Worm (Caenorhabditis elegans) whole organism, L4/young adult: ENCODE results near the gene patr-1.

Experiments
- dao-5 ChIP-seq: sonication (generic microtip); optimal IDR thresholded peaks from 2 replicates; lab custom pipeline; 2016; ENCODE audit warnings: missing genotype, missing genetic modification characterization, moderate library complexity, missing compliant biosample characterization
- him-1 ChIP-seq: sonication (generic microtip); optimal IDR thresholded peaks from 2 replicates; lab custom pipeline; 2016; ENCODE audit warnings: missing genotype, missing genetic modification reagents, missing genetic modification characterization, missing compliant biosample characterization

DNA sequence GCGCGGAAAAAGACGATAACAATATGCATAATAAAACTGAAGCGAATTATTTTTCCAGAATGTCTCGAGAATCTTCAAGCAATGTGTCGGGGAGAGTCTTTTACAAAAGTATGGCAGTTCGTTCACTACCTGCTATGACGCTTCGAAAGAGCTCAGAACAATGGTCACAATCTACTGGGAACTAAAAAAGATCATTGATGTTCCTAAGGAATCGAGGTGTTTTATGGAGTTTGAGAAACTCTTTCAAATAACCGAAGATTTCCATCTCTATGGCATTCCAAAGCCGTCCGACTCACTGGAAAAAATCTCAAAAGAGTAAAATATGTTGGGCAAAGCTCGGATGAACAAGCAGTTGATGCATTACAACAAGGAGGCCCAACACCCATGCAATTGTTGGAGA is 5.4 kb downstream of the patr-1 start, which contains the start of gene F44E5.15:
- TF ChIP-seq him-1 (tag; lab: Kevin White, UChicago) (no peak), dao-5 (tag; lab: Kevin White, UChicago) (no peak)
